Fruit fly (Drosophila melanogaster) whole organism, adult: ENCODE data around the gene Unc50.
A peak's percentile ranks its signal among the peaks of the same experiment; 100 is the strongest.

Experiments
- CG11617 ChIP-seq: fragments of 200-800 bp; sonication (Bioruptor generic); optimal IDR thresholded peaks from 2 replicates; lab custom pipeline; 2017; ENCODE audit warnings: mild to moderate bottlenecking, missing biosample characterization, missing genetic modification reagents, missing genetic modification characterization
- CG12768 ChIP-seq: fragments of 200-800 bp; sonication (Bioruptor generic); optimal IDR thresholded peaks from 2 replicates; lab custom pipeline; 2017; ENCODE audit warnings: missing biosample characterization, missing genetic modification characterization, mild to moderate bottlenecking, moderate library complexity, missing genetic modification reagents
- CG14711 ChIP-seq: fragments of 200-800 bp; sonication (Bioruptor generic); optimal IDR thresholded peaks from 2 replicates; lab custom pipeline; 2018; ENCODE audit warnings: missing biosample characterization, mild to moderate bottlenecking, missing genetic modification characterization, moderate library complexity
- CG1620 ChIP-seq: fragments of 200-800 bp; sonication (Bioruptor generic); optimal IDR thresholded peaks from 2 replicates; lab custom pipeline; 2016; ENCODE audit warnings: missing biosample characterization, missing genetic modification characterization
- CG33017 ChIP-seq: fragments of 200-800 bp; sonication (Bioruptor generic); optimal IDR thresholded peaks from 2 replicates; lab custom pipeline; 2018; ENCODE audit warnings: missing biosample characterization, mild to moderate bottlenecking, missing genetic modification characterization, moderate library complexity
- CG5204 ChIP-seq: fragments of 200-800 bp; sonication (Bioruptor generic); optimal IDR thresholded peaks from 2 replicates; lab custom pipeline; 2016; ENCODE audit warnings: missing biosample characterization, missing genetic modification characterization
- CG7045 ChIP-seq: fragments of 200-800 bp; sonication (Bioruptor generic); optimal IDR thresholded peaks from 2 replicates; lab custom pipeline; 2017; ENCODE audit warnings: missing biosample characterization, mild to moderate bottlenecking, missing genetic modification characterization
- CG7101 ChIP-seq: fragments of 200-800 bp; sonication (Bioruptor generic); optimal IDR thresholded peaks from 2 replicates; lab custom pipeline; 2018; ENCODE audit warnings: missing biosample characterization, mild to moderate bottlenecking, missing genetic modification characterization, moderate library complexity
- Clk ChIP-seq: fragments of 200-800 bp; sonication (Bioruptor generic); optimal IDR thresholded peaks from 2 replicates; lab custom pipeline; 2017; ENCODE audit warnings: missing biosample characterization, missing genetic modification characterization
- Crg-1 ChIP-seq: fragments of 200-800 bp; sonication (Bioruptor generic); optimal IDR thresholded peaks from 2 replicates; lab custom pipeline; 2016; ENCODE audit warnings: missing biosample characterization, missing genetic modification characterization
- Hr96 ChIP-seq: fragments of 200-800 bp; sonication (Bioruptor generic); optimal IDR thresholded peaks from 2 replicates; lab custom pipeline; 2016; ENCODE audit warnings: missing biosample characterization, missing genetic modification characterization
- Mnt ChIP-seq: fragments of 200-800 bp; sonication (Bioruptor generic); optimal IDR thresholded peaks from 2 replicates; lab custom pipeline; 2016; ENCODE audit warnings: missing biosample characterization, mild to moderate bottlenecking, missing genetic modification characterization
- bab1 ChIP-seq: fragments of 200-800 bp; sonication (Bioruptor generic); optimal IDR thresholded peaks from 3 replicates; lab custom pipeline; 2019; ENCODE audit warnings: missing biosample characterization, mild to moderate bottlenecking, missing genetic modification characterization, moderate library complexity
- cic ChIP-seq: fragments of 200-800 bp; sonication (Bioruptor generic); optimal IDR thresholded peaks from 2 replicates; lab custom pipeline; 2017; ENCODE audit warnings: missing biosample characterization, mild to moderate bottlenecking, missing genetic modification characterization, moderate library complexity
- cnc ChIP-seq, 2 experiments: fragments of >200 bp; optimal IDR thresholded peaks; 2 replicates each; lab custom pipeline; 2017
- kay ChIP-seq: fragments of 200-800 bp; sonication (Bioruptor generic); peaks from one replicate; lab custom pipeline; 2016; ENCODE audit warnings: missing biosample characterization, missing genetic modification characterization, borderline replicate concordance
- ovo ChIP-seq: fragments of 200-800 bp; sonication (Bioruptor generic); optimal IDR thresholded peaks from 2 replicates; lab custom pipeline; 2016; ENCODE audit warnings: missing biosample characterization, missing genetic modification characterization
- pad ChIP-seq: fragments of 200-800 bp; sonication (Bioruptor generic); optimal IDR thresholded peaks from 3 replicates; lab custom pipeline; 2017; ENCODE audit warnings: missing biosample characterization, missing genetic modification characterization, mild to moderate bottlenecking, moderate library complexity, missing genetic modification reagents
- tj ChIP-seq: fragments of 200-800 bp; sonication (Bioruptor generic); optimal IDR thresholded peaks from 3 replicates; lab custom pipeline; 2017; ENCODE audit warnings: missing biosample characterization, mild to moderate bottlenecking, missing genetic modification characterization, moderate library complexity
- toe ChIP-seq: fragments of 200-800 bp; sonication (Bioruptor generic); optimal IDR thresholded peaks from 2 replicates; lab custom pipeline; 2016; ENCODE audit warnings: missing biosample characterization, missing genetic modification characterization

Unc50 gene

dm6 chr3R:8676560-8677000, at the start of gene Unc50, which contains the start of the genes CG11755 and CG8043:
TSS of gene Unc50 (minus strand) at chr3R:8676613.
TSS of gene CG11755 (plus strand) at chr3R:8676915.
TSS of gene CG8043 (plus strand) at chr3R:8676915.
- TF ChIP-seq CG5204 (GFP tag; lab: Kevin White, UChicago), result peak; percentile 86
- TF ChIP-seq cnc (optimal IDR thresholded peaks at IDR 0.05; lab: Kevin White, UChicago), result no peak
- TF ChIP-seq CG14711 (tag; lab: Kevin White, UChicago), result peak; percentile 74
- peak; percentile 59 for TF ChIP-seq pad
- peak; percentile 44 for TF ChIP-seq ovo (GFP tag; lab: Kevin White, UChicago)
- peak; percentile 82 for TF ChIP-seq CG1620 (GFP tag; lab: Kevin White, UChicago)
- peak; percentile 82 for TF ChIP-seq Hr96 (GFP tag; lab: Kevin White, UChicago)
- TF ChIP-seq kay (GFP tag; lab: Kevin White, UChicago), result peak; percentile 94
- TF ChIP-seq CG7101 (tag; lab: Kevin White, UChicago), result peak; percentile 80
- TF ChIP-seq CG7045 (GFP tag; lab: Kevin White, UChicago), result peak; percentile 81
- peak; percentile 90 for TF ChIP-seq bab1 (GFP tag; lab: Kevin White, UChicago)
- TF ChIP-seq CG11617, result peak; percentile 85
- peak; percentile 74 for TF ChIP-seq Mnt (GFP tag; lab: Kevin White, UChicago)
- peak; percentile 37 for TF ChIP-seq cic (GFP tag; lab: Kevin White, UChicago)
- TF ChIP-seq CG33017 (tag; lab: Kevin White, UChicago), result peak; percentile 67
- peak; percentile 73 for TF ChIP-seq Crg-1 (GFP tag; lab: Kevin White, UChicago)
- TF ChIP-seq toe (GFP tag; lab: Kevin White, UChicago), result peak; percentile 89
- peak; percentile 73 for TF ChIP-seq CG12768 (GFP tag; lab: Kevin White, UChicago)
- TF ChIP-seq tj (GFP tag; lab: Kevin White, UChicago), result peak; percentile 54
- peak; percentile 59 for TF ChIP-seq Clk (GFP tag; lab: Kevin White, UChicago)

- TF ChIP-seq CG14711 (tag; lab: Kevin White, UChicago) (no peak), kay (GFP tag; lab: Kevin White, UChicago) (peak; percentile 73)
These were observed 48.8 kb upstream of the Unc50 start, which contains the start of gene ouib for dm6 chr3R:8725179-8725578. TSS of gene ouib (plus strand) at chr3R:8725479.

dm6 chr3R:8722962-8723548, 46.6 kb upstream of the Unc50 start, which contains the start of gene nom:
TSS of gene nom (plus strand) at chr3R:8723174.
- TF ChIP-seq CG5204 (GFP tag; lab: Kevin White, UChicago), result no peak
- TF ChIP-seq bab1 (GFP tag; lab: Kevin White, UChicago), result no peak
- TF ChIP-seq cic (GFP tag; lab: Kevin White, UChicago), result no peak
- peak; percentile 58 for TF ChIP-seq tj (GFP tag; lab: Kevin White, UChicago)

- TF ChIP-seq bab1 (GFP tag; lab: Kevin White, UChicago), result no peak
- peak; percentile 47 for TF ChIP-seq kay (GFP tag; lab: Kevin White, UChicago)
- TF ChIP-seq Crg-1 (GFP tag; lab: Kevin White, UChicago), result no peak
- no peak for TF ChIP-seq CG5204 (GFP tag; lab: Kevin White, UChicago)
- TF ChIP-seq CG1620 (GFP tag; lab: Kevin White, UChicago), result no peak
These were observed 44.7 kb upstream of the Unc50 start, which contains the start of gene CG8136 for dm6 chr3R:8721071-8721470. TSS of gene CG8136 (plus strand) at chr3R:8721371.

- TF ChIP-seq ovo (GFP tag; lab: Kevin White, UChicago) (no peak), cic (GFP tag; lab: Kevin White, UChicago) (no peak), CG5204 (GFP tag; lab: Kevin White, UChicago) (no peak), Clk (GFP tag; lab: Kevin White, UChicago) (no peak), kay (GFP tag; lab: Kevin White, UChicago) (no peak), CG14711 (tag; lab: Kevin White, UChicago) (no peak), tj (GFP tag; lab: Kevin White, UChicago) (no peak), CG11617 (no peak), Hr96 (GFP tag; lab: Kevin White, UChicago) (no peak), bab1 (GFP tag; lab: Kevin White, UChicago) (no peak), Mnt (GFP tag; lab: Kevin White, UChicago) (no peak), CG7045 (GFP tag; lab: Kevin White, UChicago) (no peak)
These were observed 42.5 kb upstream of the Unc50 start, which contains the start of gene CG11760 for dm6 chr3R:8718898-8719297. TSS of gene CG11760 (plus strand) at chr3R:8719198.

- TF ChIP-seq CG33017 (tag; lab: Kevin White, UChicago), result no peak
- no peak for TF ChIP-seq CG14711 (tag; lab: Kevin White, UChicago)
- TF ChIP-seq CG1620 (GFP tag; lab: Kevin White, UChicago), result no peak
- TF ChIP-seq CG5204 (GFP tag; lab: Kevin White, UChicago), result no peak
- TF ChIP-seq Hr96 (GFP tag; lab: Kevin White, UChicago), result peak; percentile 25
- TF ChIP-seq cic (GFP tag; lab: Kevin White, UChicago), result no peak
- TF ChIP-seq CG7045 (GFP tag; lab: Kevin White, UChicago), result no peak
- TF ChIP-seq kay (GFP tag; lab: Kevin White, UChicago), result peak; percentile 4
- no peak for TF ChIP-seq CG11617
- no peak for TF ChIP-seq Clk (GFP tag; lab: Kevin White, UChicago)
- peak; percentile 46 for TF ChIP-seq toe (GFP tag; lab: Kevin White, UChicago)
- TF ChIP-seq pad, result no peak
- TF ChIP-seq ovo (GFP tag; lab: Kevin White, UChicago), result no peak
- TF ChIP-seq CG12768 (GFP tag; lab: Kevin White, UChicago), result no peak
- TF ChIP-seq cnc (optimal IDR thresholded peaks at IDR 0.05; lab: Kevin White, UChicago), result no peak
- no peak for TF ChIP-seq Mnt (GFP tag; lab: Kevin White, UChicago)
- TF ChIP-seq Crg-1 (GFP tag; lab: Kevin White, UChicago), result no peak
- TF ChIP-seq tj (GFP tag; lab: Kevin White, UChicago), result no peak
- no peak for TF ChIP-seq bab1 (GFP tag; lab: Kevin White, UChicago)
These were observed 41.9 kb upstream of the Unc50 start, which contains the start of gene Cks85A for dm6 chr3R:8718356-8718755. TSS of gene Cks85A (minus strand) at chr3R:8718456.
